Worm (Caenorhabditis elegans) whole organism, midembryonic: ENCODE measurements around the gene T07F12.4.

Experiments
- cog-1 ChIP-seq: sonication (generic microtip); optimal IDR thresholded peaks from 2 replicates; lab custom pipeline; 2016; ENCODE audit warnings: missing genetic modification characterization, missing compliant biosample characterization
- flt-1 ChIP-seq: fragments of 200-800 bp; sonication (Bioruptor generic); IDR thresholded peaks from 2 replicates; pipeline ENCODE4 v1.3.6; 2022; ENCODE audit warnings: missing genetic modification characterization, missing compliant biosample characterization
- med-1 ChIP-seq: sonication (generic microtip); optimal IDR thresholded peaks from 2 replicates; lab custom pipeline; 2017; ENCODE audit warnings: missing genetic modification characterization, mild to moderate bottlenecking, missing compliant biosample characterization, antibody characterized with exemption, missing genetic modification reagents; ENCODE audit not compliant: insufficient read depth
- ztf-23 ChIP-seq: fragments of 200-800 bp; sonication (Bioruptor generic); IDR thresholded peaks from 2 replicates; pipeline ENCODE4 v1.3.6; 2022; ENCODE audit warnings: missing genetic modification reagents, missing genetic modification characterization, missing compliant biosample characterization
- ztf-29 ChIP-seq: fragments of 200-800 bp; sonication (Bioruptor generic); IDR thresholded peaks from 2 replicates; pipeline ENCODE4 v1.3.6; 2022; ENCODE audit warnings: missing genetic modification reagents, missing genetic modification characterization, missing compliant biosample characterization

DNA sequence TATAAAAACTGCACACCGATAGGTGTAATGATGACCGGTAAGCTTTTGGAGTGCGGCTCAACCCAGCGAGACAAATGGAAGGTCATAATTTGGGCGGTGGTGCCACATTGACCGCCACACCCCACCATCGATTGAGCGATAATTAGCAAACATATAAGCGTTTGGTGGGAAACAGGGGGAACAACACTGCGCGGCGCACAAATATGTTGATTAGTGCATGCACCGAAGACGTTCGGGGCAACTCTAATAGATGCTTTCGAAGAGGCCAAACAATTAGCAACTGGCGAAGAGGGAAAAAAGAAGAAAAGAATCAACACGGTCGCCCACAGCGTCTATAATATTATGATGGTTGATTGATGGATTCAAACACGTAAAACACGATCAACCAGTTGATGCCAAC lies 19.3 kb downstream of the T07F12.4 start:
- TF ChIP-seq flt-1 (GFP tag; lab: Robert Waterston, UW) = no peak
- TF ChIP-seq cog-1 (tag; lab: Kevin White, UChicago) = no peak
- TF ChIP-seq med-1 (GFP tag; lab: Kevin White, UChicago) = no peak
- TF ChIP-seq ztf-23 (GFP tag; lab: Robert Waterston, UW) = no peak
- no peak for TF ChIP-seq ztf-29 (GFP tag; lab: Robert Waterston, UW)
